Worm (Caenorhabditis elegans): ENCODE measurements around the gene T14E8.2.
A peak's percentile ranks its signal among the peaks of the same experiment; 100 is the strongest.

Gene T14E8.2

ce11 chrX:6531896-6532295 lies 10.9 kb upstream of the T14E8.2 start:
- no peak for TF ChIP-seq B0336.3 (GFP tag; IDR thresholded peaks at IDR 0.05)
- no peak for TF ChIP-seq repo-1 (tag; optimal IDR thresholded peaks at IDR 0.05)
- no peak for TF ChIP-seq Y79H2A.3 (GFP tag; conservative IDR thresholded peaks at IDR 0.05)
- TF ChIP-seq nhr-90 (tag; optimal IDR thresholded peaks at IDR 0.05), result no peak
- TF ChIP-seq lin-26 (GFP tag; IDR thresholded peaks at IDR 0.05), result no peak
- TF ChIP-seq C06A6.2 (GFP tag; conservative IDR thresholded peaks at IDR 0.05), result no peak
- no peak for TF ChIP-seq tbp1 (GFP tag; optimal IDR thresholded peaks at IDR 0.05)
- no peak for TF ChIP-seq ccch-3 (GFP tag; optimal IDR thresholded peaks at IDR 0.05)
- no peak for TF ChIP-seq dpff-1 (tag; optimal IDR thresholded peaks at IDR 0.05)
- TF ChIP-seq ceh-40 (GFP tag; IDR thresholded peaks at IDR 0.05), result no peak

DNA sequence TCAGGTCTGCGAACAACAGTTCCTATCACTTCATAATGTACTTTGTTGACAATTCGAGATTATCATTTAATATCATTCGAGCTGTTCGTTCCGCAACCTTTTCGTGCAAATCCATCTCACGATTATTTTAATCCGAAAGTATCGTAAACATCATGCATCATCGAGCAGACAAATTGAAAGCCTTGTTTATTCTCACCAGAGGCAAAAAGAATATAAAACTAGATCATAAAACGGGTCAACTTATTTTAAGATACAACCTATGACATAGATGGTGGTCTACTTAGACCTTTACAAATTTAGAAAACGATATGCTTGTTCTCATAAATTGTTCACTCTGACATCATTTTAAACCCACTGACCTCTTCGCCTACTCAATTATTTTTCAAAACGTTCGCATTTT lies 9.8 kb upstream of the T14E8.2 start:
- TF ChIP-seq madf-6 (GFP tag; IDR thresholded peaks at IDR 0.05) (no peak), mcd-1 (GFP tag; IDR thresholded peaks at IDR 0.05) (no peak), lin-54 (GFP tag; optimal IDR thresholded peaks at IDR 0.05) (no peak), nhr-80 (tag; optimal IDR thresholded peaks at IDR 0.05) (peak; percentile 41), ztf-22 (GFP tag; optimal IDR thresholded peaks at IDR 0.05) (no peak), F22D6.2 (tag; optimal IDR thresholded peaks at IDR 0.05) (no peak), pbrm-1 (GFP tag; IDR thresholded peaks at IDR 0.05) (0 out of 2 replicates have a peak, but pooled peaks have one; percentile 12), dox-1 (GFP tag; IDR thresholded peaks at IDR 0.05) (no peak), madf-10 (tag; optimal IDR thresholded peaks at IDR 0.05) (peak; percentile 78), him-1 (tag; optimal IDR thresholded peaks at IDR 0.05) (no peak), somi-1 (GFP tag; optimal IDR thresholded peaks at IDR 0.05) (no peak), Y53G8AR.9 (GFP tag; conservative IDR thresholded peaks at IDR 0.05) (peak; percentile 86), mxl-1 (tag; optimal IDR thresholded peaks at IDR 0.05) (no peak), ztf-18 (tag; optimal IDR thresholded peaks at IDR 0.05) (no peak), T26A5.8 (tag; optimal IDR thresholded peaks at IDR 0.05) (no peak), Y79H2A.3 (GFP tag; conservative IDR thresholded peaks at IDR 0.05) (no peak), ccch-3 (GFP tag; optimal IDR thresholded peaks at IDR 0.05) (no peak), F33H1.4 (GFP tag; IDR thresholded peaks at IDR 0.05) (no peak), madf-8 (GFP tag; conservative IDR thresholded peaks at IDR 0.05) (no peak), akir-1 (GFP tag; optimal IDR thresholded peaks at IDR 0.05) (no peak), B0336.3 (GFP tag; IDR thresholded peaks at IDR 0.05) (0 out of 2 replicates have a peak, but pooled peaks have one; percentile 35), ceh-58 (GFP tag; IDR thresholded peaks at IDR 0.05) (no peak), cebp-1 (GFP tag; IDR thresholded peaks at IDR 0.05) (no peak), cebp-1 (tag; optimal IDR thresholded peaks at IDR 0.05) (peak; percentile 2), repo-1 (tag; optimal IDR thresholded peaks at IDR 0.05) (peak; percentile 47), aptf-2 (GFP tag; conservative IDR thresholded peaks at IDR 0.05) (no peak), hrde-1 (tag; optimal IDR thresholded peaks at IDR 0.05; ENCODE audit: borderline replicate concordance) (no peak), atf-7 (tag; optimal IDR thresholded peaks at IDR 0.05) (peak; percentile 39), madf-3 (GFP tag; IDR thresholded peaks at IDR 0.05) (no peak), tlf-1 (GFP tag; optimal IDR thresholded peaks at IDR 0.05) (peak; percentile 56), nhr-90 (tag; optimal IDR thresholded peaks at IDR 0.05) (peak; percentile 48), ztf-28 (GFP tag; IDR thresholded peaks at IDR 0.05) (no peak), ztf-6 (GFP tag; IDR thresholded peaks at IDR 0.05) (no peak), ztf-25 (GFP tag; IDR thresholded peaks at IDR 0.05) (no peak), F39B2.1 (GFP tag; IDR thresholded peaks at IDR 0.05) (no peak), F57A8.1 (GFP tag; optimal IDR thresholded peaks at IDR 0.05) (no peak), snpc-3.4 (tag; optimal IDR thresholded peaks at IDR 0.05) (no peak)

Measured in whole organism, young adult.